Worm (Caenorhabditis elegans) whole organism, dauer: Measurements from ENCODE around the gene igcm-1.

ENCODE experiments used
- unc-62 ChIP-seq: sonication (generic microtip); optimal IDR thresholded peaks from 2 replicates; lab custom pipeline; 2017; ENCODE audit warnings: missing biosample characterization, missing genetic modification reagents, missing genetic modification characterization

Gene igcm-1

ce11 chrX:851421-851820 is at the start of gene igcm-1:
igcm-1 (minus strand) TSS chrX:851521.
- no peak for TF ChIP-seq unc-62 (GFP tag; lab: Kevin White, UChicago)

- TF ChIP-seq unc-62 (GFP tag; lab: Kevin White, UChicago), result no peak
Measured at ce11 chrX:897948-898347, 46.6 kb upstream of the igcm-1 start, which contains the start of gene mab-7. mab-7 (minus strand) TSS chrX:898048.

DNA sequence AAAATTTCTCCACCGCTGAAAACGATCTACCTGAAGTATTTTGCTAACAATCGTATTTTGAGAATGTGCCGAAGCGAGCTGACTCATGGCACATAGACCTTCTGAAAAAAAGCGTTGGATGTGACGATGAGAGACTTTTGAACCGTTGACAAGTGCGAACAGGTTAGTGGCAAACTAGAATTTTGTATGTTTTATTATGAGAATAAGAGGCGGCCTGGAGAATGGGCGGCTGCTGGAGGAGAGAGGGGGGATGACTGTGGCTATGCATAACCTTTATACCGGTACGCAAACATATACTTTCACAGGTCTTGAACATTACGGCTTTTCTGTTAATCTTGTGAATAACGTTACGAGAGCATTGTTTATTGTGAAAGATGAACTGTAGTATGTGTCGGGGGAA is 37.0 kb upstream of the igcm-1 start, which contains the start of gene mam-1:
TSS of gene mam-1 (minus strand) at position 101 of the 400 bp plus-strand sequence.
- no peak for TF ChIP-seq unc-62 (GFP tag; lab: Kevin White, UChicago)

ce11 chrX:880367-880766 is 29.0 kb upstream of the igcm-1 start, which contains the start of gene ZC13.2:
ZC13.2 (plus strand) TSS chrX:880667.
- TF ChIP-seq unc-62 (GFP tag; lab: Kevin White, UChicago), result no peak

DNA sequence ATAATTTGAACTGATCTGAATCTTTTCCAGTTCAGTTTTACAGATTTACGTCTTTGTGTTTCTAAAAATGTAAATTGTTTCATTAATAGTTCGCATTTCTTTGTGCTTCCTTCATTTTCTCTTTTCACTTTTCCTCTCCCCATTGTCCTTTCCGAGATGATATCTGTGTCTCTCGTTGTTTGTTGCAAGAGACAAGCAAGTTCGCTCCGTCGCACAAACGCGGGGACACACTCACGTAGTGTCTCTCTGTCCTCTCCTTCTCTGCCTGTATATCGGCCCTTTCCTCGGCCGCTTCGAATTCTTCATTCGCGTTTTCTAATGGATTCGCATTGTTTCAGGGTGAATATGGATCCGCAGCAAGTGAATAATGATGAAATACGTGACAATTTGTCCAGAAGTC is 25.6 kb upstream of the igcm-1 start, which contains the start of gene ZC13.1:
TSS of gene ZC13.1 (plus strand) at position 305 of the 400 bp plus-strand sequence.
- TF ChIP-seq unc-62 (GFP tag; lab: Kevin White, UChicago), result no peak

- no peak for TF ChIP-seq unc-62 (GFP tag; lab: Kevin White, UChicago)
Measured at ce11 chrX:873634-874033, 22.3 kb upstream of the igcm-1 start.

ce11 chrX:871957-872715 is 20.8 kb upstream of the igcm-1 start, which contains the start of gene F56F10.1:
F56F10.1 (plus strand) TSS chrX:872603.
- TF ChIP-seq unc-62 (GFP tag; lab: Kevin White, UChicago), result no peak

- no peak for TF ChIP-seq unc-62 (GFP tag; lab: Kevin White, UChicago)
Measured at ce11 chrX:871020-871419, 19.7 kb upstream of the igcm-1 start, which contains the start of gene lgl-1. lgl-1 (minus strand) TSS chrX:871089.

DNA sequence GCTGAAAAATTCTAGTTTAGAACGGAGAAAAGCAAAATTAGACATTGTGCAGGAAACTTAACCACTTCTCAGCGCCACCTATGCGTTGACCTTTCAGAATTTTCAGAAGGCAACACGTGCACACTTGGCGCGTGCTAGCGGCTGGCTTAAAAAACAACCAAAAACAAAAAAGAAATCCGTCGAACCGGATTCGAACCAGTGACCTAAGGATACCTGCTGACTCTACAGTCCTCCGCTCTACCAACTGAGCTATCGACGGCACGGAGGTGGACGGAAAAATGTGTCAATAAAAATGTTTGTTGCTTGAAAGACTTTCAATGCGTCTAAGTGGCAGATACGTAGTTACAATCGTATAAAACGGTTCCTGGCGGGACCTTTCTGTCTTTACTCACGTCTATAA is 13.9 kb upstream of the igcm-1 start:
- TF ChIP-seq unc-62 (GFP tag; lab: Kevin White, UChicago), result no peak

DNA sequence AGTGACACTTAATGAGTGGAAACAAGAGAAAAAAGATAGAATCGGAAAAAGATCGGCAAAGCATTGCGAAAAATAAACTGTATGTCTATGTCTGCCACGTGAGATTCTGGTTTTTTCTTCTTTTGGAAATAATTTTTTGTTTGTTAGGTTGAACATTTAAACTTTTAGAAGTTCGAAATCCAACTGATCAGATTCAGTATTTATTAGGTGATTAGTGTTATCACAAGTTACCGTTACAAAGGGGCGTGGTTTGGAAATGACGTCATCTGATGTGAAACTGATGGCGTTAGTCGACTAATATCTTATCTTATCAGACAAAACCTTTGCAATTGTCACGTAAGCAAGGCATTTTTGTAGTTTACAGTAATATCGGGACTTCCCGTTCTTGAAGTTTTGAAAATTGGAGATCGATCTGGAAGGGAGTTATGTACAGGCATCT is 13.0 kb upstream of the igcm-1 start:
- no peak for TF ChIP-seq unc-62 (GFP tag; lab: Kevin White, UChicago)

DNA sequence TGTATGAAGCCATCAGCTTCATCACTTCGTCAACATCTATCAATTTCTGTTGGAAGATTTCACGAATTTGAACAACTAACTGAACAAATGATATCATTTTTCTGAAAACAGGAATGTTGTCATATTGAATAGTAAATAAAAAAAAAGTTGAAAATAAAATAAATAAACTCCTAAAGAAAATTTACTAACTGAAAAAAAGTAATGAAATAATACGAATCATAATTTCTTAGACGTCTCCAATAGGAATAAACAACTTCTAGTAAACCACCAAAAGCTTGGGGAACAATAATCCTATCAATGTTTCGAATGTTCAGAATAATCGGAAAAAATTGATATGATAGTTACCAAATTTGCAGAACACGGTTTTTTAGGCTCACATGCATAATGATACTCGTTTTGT is 12.2 kb upstream of the igcm-1 start, which contains the start of gene cdo-1:
TSS of gene cdo-1 (minus strand) at position 101 of the 400 bp plus-strand sequence.
- TF ChIP-seq unc-62 (GFP tag; lab: Kevin White, UChicago), result no peak

DNA sequence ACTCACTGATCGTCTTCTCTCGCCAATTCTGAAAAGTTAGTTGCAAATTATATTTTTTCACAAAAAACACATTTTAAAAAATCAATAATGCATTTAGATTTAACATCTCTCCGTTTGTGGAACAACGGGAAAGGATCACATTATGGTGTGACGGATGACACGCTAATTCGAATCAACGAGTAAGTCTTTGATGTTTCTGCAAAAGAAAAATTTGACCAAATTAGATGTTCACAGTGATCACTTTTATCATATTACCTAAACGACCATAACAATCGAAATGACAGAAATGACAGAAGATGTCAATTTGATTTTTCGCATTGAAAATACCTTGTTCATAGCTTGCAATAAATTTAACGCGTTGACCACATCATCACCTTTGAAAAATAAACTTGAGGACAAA is 10.1 kb upstream of the igcm-1 start:
- TF ChIP-seq unc-62 (GFP tag; lab: Kevin White, UChicago), result no peak

- TF ChIP-seq unc-62 (GFP tag; lab: Kevin White, UChicago), result no peak
Measured at ce11 chrX:859401-859800, 8.1 kb upstream of the igcm-1 start, which contains the start of gene F56F10.2. F56F10.2 (plus strand) TSS chrX:859615.

- TF ChIP-seq unc-62 (GFP tag; lab: Kevin White, UChicago), result no peak
Measured at ce11 chrX:857658-858057, 6.3 kb upstream of the igcm-1 start.

DNA sequence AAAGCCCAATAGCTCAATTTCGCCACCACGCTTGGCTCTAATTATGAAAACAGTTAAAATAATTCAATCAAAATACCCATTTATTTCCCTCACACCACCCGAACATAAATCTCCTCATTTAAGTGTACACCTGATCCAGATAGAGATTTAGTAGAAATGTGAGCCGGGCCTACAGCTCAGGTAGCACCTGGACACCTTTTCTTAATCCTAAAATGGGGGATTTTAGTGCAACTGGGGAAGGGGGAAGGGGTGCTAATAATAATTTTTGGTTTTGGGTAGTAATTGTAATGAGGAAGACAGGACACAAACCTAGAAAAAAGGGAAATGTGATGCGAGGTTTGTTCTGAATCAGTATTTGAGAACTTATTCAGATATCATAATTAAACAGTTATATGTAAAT is 2.3 kb upstream of the igcm-1 start:
- no peak for TF ChIP-seq unc-62 (GFP tag; lab: Kevin White, UChicago)

DNA sequence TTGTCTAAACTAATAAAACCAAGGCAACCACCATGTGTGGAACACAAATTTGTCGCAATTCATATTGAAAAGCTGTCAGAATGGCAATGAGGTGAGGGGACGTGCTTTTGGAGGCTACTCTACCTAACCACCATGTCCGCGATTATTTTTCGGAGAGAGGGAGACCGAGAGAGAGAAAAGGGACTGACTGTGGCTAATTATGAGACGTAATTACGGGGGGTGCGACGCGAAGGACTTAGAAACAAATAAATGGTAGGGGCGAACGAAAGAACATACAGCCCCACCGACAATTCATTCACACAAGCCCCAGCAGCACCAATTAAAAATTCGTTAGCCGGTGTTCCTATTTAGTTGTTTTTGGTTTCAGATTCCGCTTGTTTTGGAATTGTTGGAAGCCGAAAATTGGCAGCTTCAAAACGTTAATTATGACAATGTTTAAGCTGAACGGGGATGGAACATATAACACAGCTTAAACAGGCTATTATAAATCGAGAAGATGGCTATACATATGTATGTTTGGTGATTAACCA is 1.5 kb upstream of the igcm-1 start:
- no peak for TF ChIP-seq unc-62 (GFP tag; lab: Kevin White, UChicago)
